Fruit fly (Drosophila melanogaster) whole organism, embryonic: ENCODE results near the gene Art4.
A peak's percentile ranks its signal among the peaks of the same experiment; 100 is the strongest.

ENCODE experiments used
- B-H2 ChIP-seq: fragments of 200-800 bp; sonication (Bioruptor generic); optimal IDR thresholded peaks from 2 replicates; lab custom pipeline; 2018; ENCODE audit warnings: missing biosample characterization, mild to moderate bottlenecking, missing genetic modification characterization
- CG10462 ChIP-seq: fragments of 200-800 bp; sonication (Bioruptor generic); optimal IDR thresholded peaks from 2 replicates; lab custom pipeline; 2016; ENCODE audit warnings: missing biosample characterization, missing genetic modification characterization
- CG10959 ChIP-seq: fragments of 200-800 bp; sonication (Bioruptor generic); IDR thresholded peaks from 2 replicates; pipeline ENCODE4 v1.3.6; 2022; ENCODE audit warnings: missing biosample characterization, missing genetic modification characterization
- CG11093 ChIP-seq: fragments of 200-800 bp; sonication (Bioruptor generic); IDR thresholded peaks from 3 replicates; pipeline ENCODE4 v1.3.6; 2022; ENCODE audit warnings: missing biosample characterization, missing genetic modification characterization
- CG11398 ChIP-seq: fragments of 200-800 bp; sonication (Bioruptor generic); optimal IDR thresholded peaks from 2 replicates; lab custom pipeline; 2016; ENCODE audit warnings: missing biosample characterization, missing genetic modification characterization
- CG13123 ChIP-seq: fragments of 200-800 bp; sonication (Bioruptor generic); optimal IDR thresholded peaks from 2 replicates; lab custom pipeline; 2016; ENCODE audit warnings: missing biosample characterization, missing genetic modification characterization
- CG14965 ChIP-seq: fragments of 200-800 bp; sonication (Bioruptor generic); optimal IDR thresholded peaks from 2 replicates; lab custom pipeline; 2016; ENCODE audit warnings: missing biosample characterization, missing genetic modification characterization, borderline replicate concordance
- CG17385 ChIP-seq: fragments of 200-800 bp; sonication (Bioruptor generic); optimal IDR thresholded peaks from 3 replicates; lab custom pipeline; 2018; ENCODE audit warnings: missing biosample characterization, mild to moderate bottlenecking, missing genetic modification characterization
- CG1832 ChIP-seq: fragments of 200-800 bp; sonication (Bioruptor generic); optimal IDR thresholded peaks from 2 replicates; lab custom pipeline; 2017; ENCODE audit warnings: missing biosample characterization, mild to moderate bottlenecking, missing genetic modification characterization, inconsistent platforms
- CG2116 ChIP-seq: fragments of 200-800 bp; sonication (Bioruptor generic); optimal IDR thresholded peaks from 3 replicates; lab custom pipeline; 2018; ENCODE audit warnings: missing biosample characterization, mild to moderate bottlenecking, missing genetic modification characterization
- CG2712 ChIP-seq: fragments of 200-800 bp; optimal IDR thresholded peaks from 3 replicates; lab custom pipeline; 2019; ENCODE audit warnings: missing biosample characterization, mild to moderate bottlenecking, missing genetic modification characterization, moderate library complexity
- CG33557 ChIP-seq: fragments of 200-800 bp; sonication (Bioruptor generic); optimal IDR thresholded peaks from 2 replicates; lab custom pipeline; 2019; ENCODE audit warnings: missing biosample characterization, mild to moderate bottlenecking, missing genetic modification characterization, moderate library complexity
- CG4854 ChIP-seq: fragments of 200-800 bp; sonication (Bioruptor generic); optimal IDR thresholded peaks from 2 replicates; lab custom pipeline; 2016; ENCODE audit warnings: missing biosample characterization, missing genetic modification characterization, inconsistent platforms
- CG6765 ChIP-seq: fragments of 200-800 bp; sonication (Bioruptor generic); optimal IDR thresholded peaks from 3 replicates; lab custom pipeline; 2017; ENCODE audit warnings: missing biosample characterization, mild to moderate bottlenecking, missing genetic modification characterization
- CG7786 ChIP-seq: fragments of 200-800 bp; sonication (Bioruptor generic); optimal IDR thresholded peaks from 2 replicates; lab custom pipeline; 2016; ENCODE audit warnings: missing biosample characterization, missing genetic modification characterization
- CG9727 ChIP-seq: fragments of 200-800 bp; sonication (Bioruptor generic); optimal IDR thresholded peaks from 3 replicates; lab custom pipeline; 2017; ENCODE audit warnings: missing biosample characterization, mild to moderate bottlenecking, missing genetic modification characterization
- Dad ChIP-seq: fragments of 200-800 bp; sonication (Bioruptor generic); optimal IDR thresholded peaks from 3 replicates; lab custom pipeline; 2016; ENCODE audit warnings: missing biosample characterization, missing genetic modification characterization
- Dip2 ChIP-seq: fragments of 200-800 bp; sonication (Bioruptor generic); IDR thresholded peaks from 2 replicates; pipeline ENCODE4 v1.3.6; 2022; ENCODE audit warnings: missing biosample characterization, missing genetic modification characterization
- Dp ChIP-seq: fragments of 200-800 bp; sonication (Bioruptor generic); optimal IDR thresholded peaks from 2 replicates; lab custom pipeline; 2018; ENCODE audit warnings: missing biosample characterization, mild to moderate bottlenecking, missing genetic modification characterization, moderate library complexity
- Dref ChIP-seq: fragments of 200-800 bp; sonication (Bioruptor generic); IDR thresholded peaks from 2 replicates; pipeline ENCODE4 v1.3.6; 2022; ENCODE audit warnings: missing biosample characterization, missing genetic modification characterization
- Fer2 ChIP-seq: fragments of 200-800 bp; sonication (Bioruptor generic); optimal IDR thresholded peaks from 2 replicates; lab custom pipeline; 2018; ENCODE audit warnings: missing biosample characterization, mild to moderate bottlenecking, missing genetic modification characterization, moderate library complexity
- GATAe ChIP-seq: fragments of 200-800 bp; sonication (Bioruptor generic); conservative IDR thresholded peaks from 2 replicates; pipeline ENCODE4 v1.3.6; 2022; ENCODE audit warnings: missing biosample characterization, missing genetic modification characterization
- Max ChIP-seq: fragments of 200-800 bp; sonication (Bioruptor generic); optimal IDR thresholded peaks from 2 replicates; lab custom pipeline; 2016; ENCODE audit warnings: missing biosample characterization, mild to moderate bottlenecking, missing genetic modification characterization
- Meics ChIP-seq: fragments of 200-800 bp; sonication (Bioruptor generic); optimal IDR thresholded peaks from 2 replicates; lab custom pipeline; 2017; ENCODE audit warnings: missing biosample characterization, mild to moderate bottlenecking, missing genetic modification characterization
- NFAT ChIP-seq: fragments of 200-800 bp; sonication (Bioruptor generic); IDR thresholded peaks from 2 replicates; pipeline ENCODE4 v1.3.6; 2022; ENCODE audit warnings: missing biosample characterization, missing genetic modification characterization
- Oaz ChIP-seq: fragments of 200-800 bp; sonication (Bioruptor generic); IDR thresholded peaks from 2 replicates; pipeline ENCODE4 v1.3.6; 2022; ENCODE audit warnings: missing biosample characterization, missing genetic modification characterization
- Rx ChIP-seq: fragments of 200-800 bp; sonication (Bioruptor generic); IDR thresholded peaks from 2 replicates; pipeline ENCODE4 v1.3.6; 2022; ENCODE audit warnings: missing biosample characterization, missing genetic modification characterization
- Sox102F ChIP-seq: fragments of 200-800 bp; sonication (Bioruptor generic); optimal IDR thresholded peaks from 2 replicates; lab custom pipeline; 2018; ENCODE audit warnings: missing biosample characterization, mild to moderate bottlenecking, missing genetic modification characterization, moderate library complexity
- Vsx1 ChIP-seq: fragments of 200-800 bp; sonication (Bioruptor generic); optimal IDR thresholded peaks from 2 replicates; lab custom pipeline; 2017; ENCODE audit warnings: missing biosample characterization, mild to moderate bottlenecking, missing genetic modification characterization, missing genetic modification reagents
- Xbp1 ChIP-seq: fragments of 200-800 bp; sonication (Bioruptor generic); optimal IDR thresholded peaks from 3 replicates; lab custom pipeline; 2016; ENCODE audit warnings: missing biosample characterization, mild to moderate bottlenecking, missing genetic modification characterization
- ab ChIP-seq: fragments of 200-800 bp; sonication (Bioruptor generic); optimal IDR thresholded peaks from 2 replicates; lab custom pipeline; 2016; ENCODE audit warnings: missing biosample characterization, missing genetic modification characterization
- bbx ChIP-seq: fragments of 200-800 bp; sonication (Bioruptor generic); IDR thresholded peaks from 2 replicates; pipeline ENCODE4 v1.3.6; 2022; ENCODE audit warnings: missing biosample characterization, missing genetic modification characterization; ENCODE audit not compliant: partially characterized antibody
- bigmax ChIP-seq: fragments of 200-800 bp; sonication (Bioruptor generic); optimal IDR thresholded peaks from 2 replicates; lab custom pipeline; 2018; ENCODE audit warnings: missing biosample characterization, mild to moderate bottlenecking, missing genetic modification characterization
- bowl ChIP-seq: fragments of 200-800 bp; sonication (Bioruptor generic); IDR thresholded peaks from 2 replicates; pipeline ENCODE4 v1.3.6; 2022; ENCODE audit warnings: missing biosample characterization, missing genetic modification characterization
- cato ChIP-seq: fragments of 200-800 bp; sonication (Bioruptor generic); optimal IDR thresholded peaks from 2 replicates; lab custom pipeline; 2016; ENCODE audit warnings: missing biosample characterization, missing genetic modification characterization, borderline replicate concordance
- croc ChIP-seq: fragments of 200-800 bp; sonication (Bioruptor generic); conservative IDR thresholded peaks from 3 replicates; pipeline ENCODE4 v1.3.6; 2022; ENCODE audit warnings: missing biosample characterization, missing genetic modification characterization
- emc ChIP-seq: fragments of 200-800 bp; sonication (Bioruptor generic); optimal IDR thresholded peaks from 2 replicates; lab custom pipeline; 2016; ENCODE audit warnings: missing biosample characterization, missing genetic modification characterization
- esg ChIP-seq: fragments of 200-800 bp; sonication (Bioruptor generic); conservative IDR thresholded peaks from 2 replicates; pipeline ENCODE4 v1.3.6; 2022; ENCODE audit warnings: missing biosample characterization, missing genetic modification characterization
- gt ChIP-seq: fragments of 200-800 bp; sonication (Bioruptor generic); IDR thresholded peaks from 2 replicates; pipeline ENCODE4 v1.3.6; 2022; ENCODE audit warnings: missing biosample characterization, missing genetic modification characterization
- insv ChIP-seq, 2 experiments: fragments of 200-800 bp; sonication (Bioruptor generic); optimal IDR thresholded peaks; 3 replicates each; lab custom pipeline; 2016 to 2018; ENCODE audit warnings: missing biosample characterization in 2 of 2, missing genetic modification characterization in 2 of 2
- inv ChIP-seq: fragments of 200-800 bp; sonication (Bioruptor generic); IDR thresholded peaks from 2 replicates; pipeline ENCODE4 v1.3.6; 2022; ENCODE audit warnings: missing biosample characterization, missing genetic modification characterization; ENCODE audit not compliant: partially characterized antibody
- odd ChIP-seq: fragments of 200-800 bp; sonication (Bioruptor generic); optimal IDR thresholded peaks from 2 replicates; lab custom pipeline; 2017; ENCODE audit warnings: missing biosample characterization, mild to moderate bottlenecking, missing genetic modification characterization
- pnt ChIP-seq: fragments of 200-800 bp; sonication (Bioruptor generic); optimal IDR thresholded peaks from 3 replicates; lab custom pipeline; 2016; ENCODE audit warnings: missing biosample characterization, missing genetic modification characterization
- psq ChIP-seq: fragments of 200-800 bp; sonication (Bioruptor generic); optimal IDR thresholded peaks from 2 replicates; lab custom pipeline; 2017; ENCODE audit warnings: missing biosample characterization, missing genetic modification characterization
- seq ChIP-seq: fragments of 200-800 bp; sonication (Bioruptor generic); IDR thresholded peaks from 2 replicates; pipeline ENCODE4 v1.3.6; 2022; ENCODE audit warnings: missing biosample characterization, missing genetic modification characterization
- sima ChIP-seq: fragments of 200-800 bp; sonication (Bioruptor generic); optimal IDR thresholded peaks from 2 replicates; lab custom pipeline; 2016; ENCODE audit warnings: missing biosample characterization, missing genetic modification characterization
- so ChIP-seq: fragments of 200-800 bp; sonication (Bioruptor generic); IDR thresholded peaks from 3 replicates; pipeline ENCODE4 v1.3.6; 2022; ENCODE audit warnings: missing biosample characterization, missing genetic modification characterization
- stwl ChIP-seq: fragments of 200-800 bp; sonication (Bioruptor generic); optimal IDR thresholded peaks from 3 replicates; lab custom pipeline; 2018; ENCODE audit warnings: missing biosample characterization, mild to moderate bottlenecking, missing genetic modification characterization, moderate library complexity
- toy ChIP-seq: fragments of 200-800 bp; sonication (Bioruptor generic); IDR thresholded peaks from 2 replicates; pipeline ENCODE4 v1.3.6; 2022; ENCODE audit warnings: missing biosample characterization, missing genetic modification characterization
- vfl ChIP-seq: fragments of 200-800 bp; sonication (Bioruptor generic); optimal IDR thresholded peaks from 2 replicates; lab custom pipeline; 2016; ENCODE audit warnings: missing biosample characterization, missing genetic modification characterization

Art4 gene

DNA sequence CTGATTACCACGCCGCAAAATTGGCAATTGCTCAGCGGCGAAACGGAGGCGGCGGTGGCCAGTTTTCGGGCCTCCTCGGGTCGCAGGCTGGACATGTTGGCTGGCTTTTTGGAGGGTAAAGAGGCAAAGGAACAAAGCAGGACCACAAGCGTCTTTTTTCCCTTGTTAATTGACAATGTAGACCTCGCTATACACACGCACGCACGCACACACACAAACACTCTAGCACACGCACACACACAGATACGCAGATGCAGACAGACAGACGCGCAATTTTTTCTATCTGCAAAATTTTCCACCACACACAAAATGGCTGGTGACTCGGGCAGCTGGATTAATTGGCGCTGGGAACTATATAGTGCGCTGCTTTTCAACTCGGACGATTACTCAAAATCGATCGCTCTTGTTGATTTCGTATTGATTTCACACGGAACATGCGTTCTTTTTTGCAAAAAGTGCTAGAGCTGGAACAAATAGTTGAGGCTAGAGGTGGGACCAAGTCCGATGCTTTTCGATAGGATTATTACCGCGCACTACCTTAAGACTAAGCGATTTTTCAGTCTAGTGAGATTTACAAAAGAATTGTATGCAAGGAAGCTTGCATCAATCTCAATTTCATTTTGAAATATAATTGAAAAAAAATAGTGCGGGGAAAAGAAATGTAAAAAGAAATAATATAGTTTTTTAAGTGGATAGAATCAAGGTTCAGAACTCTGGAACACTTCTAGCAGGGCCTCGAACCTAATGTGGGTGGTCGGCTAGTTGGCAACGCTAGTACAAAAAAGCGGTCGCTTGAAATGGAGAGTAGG is at the start of gene Art4:
Gene Art4 (minus strand): TSS at position 476 of the 809 bp plus-strand sequence.
- TF ChIP-seq inv (GFP tag; lab: Robert Waterston, UW) = peak; percentile 57; the same call in 1 of the 2 replicates
- no peak for TF ChIP-seq seq (GFP tag; lab: Robert Waterston, UW)
- TF ChIP-seq gt = no peak
- TF ChIP-seq so (GFP tag; lab: Robert Waterston, UW) = no peak; the same call in 2 of the 3 replicates
- peak; percentile 44 for TF ChIP-seq CG9727
- no peak for TF ChIP-seq CG1832 (GFP tag; lab: Kevin White, UChicago)
- TF ChIP-seq Max (GFP tag; lab: Kevin White, UChicago) = peak; percentile 42
- TF ChIP-seq toy (GFP tag; lab: Robert Waterston, UW) = no peak
- TF ChIP-seq Dad (GFP tag; lab: Kevin White, UChicago) = peak; percentile 2
- no peak for TF ChIP-seq Dip2 (GFP tag; lab: Robert Waterston, UW)
- TF ChIP-seq CG13123 (GFP tag; lab: Kevin White, UChicago) = no peak
- no peak for TF ChIP-seq cato (GFP tag; lab: Kevin White, UChicago)
- TF ChIP-seq Rx (GFP tag; lab: Robert Waterston, UW) = no peak
- peak; percentile 34 for TF ChIP-seq CG7786 (GFP tag; lab: Kevin White, UChicago)
- no peak for TF ChIP-seq ab (GFP tag; lab: Kevin White, UChicago)
- TF ChIP-seq CG14965 = no peak
- peak; percentile 70 for TF ChIP-seq CG2116 (GFP tag; lab: Kevin White, UChicago)
- no peak for TF ChIP-seq croc (GFP tag; lab: Robert Waterston, UW)
- no peak for TF ChIP-seq Vsx1
- TF ChIP-seq CG6765 = no peak
- TF ChIP-seq insv (GFP tag; optimal IDR thresholded peaks at IDR 0.05; lab: Kevin White, UChicago) = peak in 1 of 2 experiments; percentile 43
- TF ChIP-seq odd (GFP tag; lab: Kevin White, UChicago) = no peak
- no peak for TF ChIP-seq Fer2 (tag; lab: Kevin White, UChicago)
- TF ChIP-seq Dp (GFP tag; lab: Kevin White, UChicago) = peak; percentile 56
- TF ChIP-seq CG2712 (tag; lab: Kevin White, UChicago) = peak; percentile 64
- peak; percentile 56 for TF ChIP-seq bbx (GFP tag; lab: Robert Waterston, UW)
- no peak for TF ChIP-seq GATAe
- peak; percentile 57 for TF ChIP-seq stwl (tag; lab: Kevin White, UChicago)
- TF ChIP-seq emc (GFP tag; lab: Kevin White, UChicago) = no peak
- TF ChIP-seq CG10959 (GFP tag; lab: Robert Waterston, UW) = no peak
- TF ChIP-seq esg (GFP tag; lab: Robert Waterston, UW) = 0 out of 2 replicates have a peak, but pooled peaks have one; percentile 6
- TF ChIP-seq NFAT (GFP tag; lab: Robert Waterston, UW) = peak; percentile 37; the same call in 1 of the 2 replicates
- TF ChIP-seq CG11093 (GFP tag; lab: Robert Waterston, UW) = no peak
- no peak for TF ChIP-seq Sox102F (GFP tag; lab: Kevin White, UChicago)
- TF ChIP-seq bowl (GFP tag; lab: Robert Waterston, UW) = no peak
- TF ChIP-seq Xbp1 = peak; percentile 32
- no peak for TF ChIP-seq bigmax (GFP tag; lab: Kevin White, UChicago)
- TF ChIP-seq vfl = peak; percentile 42
- peak; percentile 10 for TF ChIP-seq sima
- peak; percentile 52 for TF ChIP-seq Dref (GFP tag; lab: Robert Waterston, UW)
- TF ChIP-seq CG11398 = no peak
- TF ChIP-seq Oaz (GFP tag; lab: Robert Waterston, UW) = no peak
- TF ChIP-seq CG4854 (GFP tag; lab: Kevin White, UChicago) = peak; percentile 94
- TF ChIP-seq CG33557 (GFP tag; lab: Kevin White, UChicago) = no peak
- TF ChIP-seq B-H2 (GFP tag; lab: Kevin White, UChicago) = peak; percentile 1
- TF ChIP-seq Meics (GFP tag; lab: Kevin White, UChicago) = no peak
- TF ChIP-seq psq (GFP tag; lab: Kevin White, UChicago) = no peak
- peak; percentile 16 for TF ChIP-seq pnt (GFP tag; lab: Kevin White, UChicago)
- TF ChIP-seq CG17385 (GFP tag; lab: Kevin White, UChicago) = no peak
- no peak for TF ChIP-seq CG10462
